Worm (Caenorhabditis elegans) whole organism, young adult: ENCODE results near the gene C36A4.11.

Experiments
- B0019.2 ChIP-seq: fragments of 200-800 bp; sonication (Bioruptor generic); conservative IDR thresholded peaks from 2 replicates; pipeline ENCODE4 v1.3.6; 2022; ENCODE audit warnings: missing genetic modification reagents, missing genetic modification characterization, missing compliant biosample characterization
- F49E8.2 ChIP-seq: sonication (generic microtip); optimal IDR thresholded peaks from 3 replicates; lab custom pipeline; 2017; ENCODE audit warnings: missing genetic modification characterization, mild to moderate bottlenecking, missing compliant biosample characterization, antibody characterized with exemption, moderate library complexity; ENCODE audit not compliant: insufficient read depth
- ekl-4 ChIP-seq: fragments of 200-800 bp; sonication (Bioruptor generic); IDR thresholded peaks from 2 replicates; pipeline ENCODE4 v1.3.6; 2022; ENCODE audit warnings: missing genetic modification reagents, missing genetic modification characterization, missing compliant biosample characterization
- snpc-4 ChIP-seq, 5 experiments: fragments of 150-350 bp in 1 of 5; sonication (generic microtip) in 4 of 5; optimal IDR thresholded peaks; 2 replicates each; lab custom pipeline; 2014 to 2018; ENCODE audit warnings: missing genetic modification characterization in 5 of 5, missing biosample characterization in 3 of 5, antibody characterized with exemption in 2 of 5, mild to moderate bottlenecking in 2 of 5, missing compliant biosample characterization in 2 of 5, missing genotype in 2 of 5, moderate library complexity in 2 of 5, missing genetic modification reagents in 1 of 5
- unc-130 ChIP-seq: sonication (generic microtip); optimal IDR thresholded peaks from 2 replicates; lab custom pipeline; 2016; ENCODE audit warnings: missing genetic modification reagents, missing genetic modification characterization, missing compliant biosample characterization
- ztf-6 ChIP-seq: fragments of 200-800 bp; sonication (Bioruptor generic); IDR thresholded peaks from 2 replicates; pipeline ENCODE4 v1.3.6; 2022; ENCODE audit warnings: missing genetic modification reagents, missing genetic modification characterization, missing compliant biosample characterization

DNA sequence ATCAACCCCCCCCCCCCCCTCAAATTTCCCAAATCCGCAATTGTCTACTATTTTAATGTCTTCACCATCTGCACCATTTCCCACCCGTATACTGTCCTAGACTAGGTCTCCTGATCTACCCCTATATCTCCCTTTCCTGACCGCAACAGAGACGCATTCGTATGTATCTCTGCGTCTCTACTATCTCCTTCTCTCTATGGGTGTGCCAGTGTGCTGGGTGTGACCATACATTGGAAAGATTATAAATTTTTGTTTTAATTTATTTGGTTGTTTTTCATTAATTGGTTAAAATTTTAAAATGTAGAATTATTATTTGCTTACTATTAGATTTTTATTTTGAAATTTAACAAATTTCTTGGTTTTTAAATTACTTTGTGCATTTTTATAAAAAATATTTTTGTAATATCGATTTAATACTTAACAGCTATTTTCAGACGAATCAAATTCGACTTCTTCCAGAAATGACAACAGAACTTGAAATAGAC lies 18.4 kb upstream of the C36A4.11 start, which contains the start of gene amx-1:
- TF ChIP-seq ztf-6 (GFP tag; lab: Robert Waterston, UW): no peak
- TF ChIP-seq ekl-4 (GFP tag; lab: Robert Waterston, UW): no peak
- TF ChIP-seq snpc-4 (GFP tag; optimal IDR thresholded peaks at IDR 0.05; lab: Kevin White, UChicago): no peak
- no peak for TF ChIP-seq snpc-4 (tag; optimal IDR thresholded peaks at IDR 0.05; lab: Kevin White, UChicago)
- no peak for TF ChIP-seq B0019.2
- TF ChIP-seq unc-130: no peak
- TF ChIP-seq F49E8.2 (tag; lab: Kevin White, UChicago): no peak
